Fruit fly (Drosophila melanogaster) whole organism, embryonic: ENCODE measurements around the gene Fife.

ENCODE experiments used
- Abd-B ChIP-seq: fragments of 200-800 bp; sonication (Bioruptor generic); optimal IDR thresholded peaks from 2 replicates; lab custom pipeline; 2018; ENCODE audit warnings: missing biosample characterization, mild to moderate bottlenecking, missing genetic modification characterization, moderate library complexity
- Atf3 ChIP-seq: fragments of 200-800 bp; sonication (Bioruptor generic); optimal IDR thresholded peaks from 3 replicates; lab custom pipeline; 2016; ENCODE audit warnings: missing biosample characterization, missing genetic modification characterization
- CG10565 ChIP-seq: fragments of 200-800 bp; sonication (Bioruptor generic); optimal IDR thresholded peaks from 3 replicates; lab custom pipeline; 2016; ENCODE audit warnings: missing biosample characterization, mild to moderate bottlenecking, missing genetic modification characterization
- CG11093 ChIP-seq: fragments of 200-800 bp; sonication (Bioruptor generic); IDR thresholded peaks from 3 replicates; pipeline ENCODE4 v1.3.6; 2022; ENCODE audit warnings: missing biosample characterization, missing genetic modification characterization
- CG11695 ChIP-seq: fragments of 200-800 bp; sonication (Bioruptor generic); IDR thresholded peaks from 3 replicates; pipeline ENCODE4 v1.3.6; 2022; ENCODE audit warnings: missing biosample characterization, missing genetic modification characterization
- CG12071 ChIP-seq: fragments of 200-800 bp; sonication (Bioruptor generic); optimal IDR thresholded peaks from 3 replicates; lab custom pipeline; 2018; ENCODE audit warnings: missing biosample characterization, mild to moderate bottlenecking, missing genetic modification characterization
- CG13775 ChIP-seq: fragments of 200-800 bp; sonication (Bioruptor generic); optimal IDR thresholded peaks from 3 replicates; lab custom pipeline; 2017; ENCODE audit warnings: missing biosample characterization, mild to moderate bottlenecking, missing genetic modification characterization
- CG14050 ChIP-seq: fragments of 200-800 bp; sonication (Bioruptor generic); IDR thresholded peaks from 3 replicates; pipeline ENCODE4 v1.3.6; 2022; ENCODE audit warnings: missing biosample characterization, missing genetic modification characterization
- CG15601 ChIP-seq: fragments of 200-800 bp; sonication (Bioruptor generic); optimal IDR thresholded peaks from 3 replicates; lab custom pipeline; 2019; ENCODE audit warnings: missing biosample characterization, mild to moderate bottlenecking, missing genetic modification characterization, moderate library complexity
- CG17328 ChIP-seq: fragments of 200-800 bp; sonication (Bioruptor generic); IDR thresholded peaks from 2 replicates; pipeline ENCODE4 v1.3.6; 2022; ENCODE audit warnings: missing biosample characterization, missing genetic modification characterization
- CG17912 ChIP-seq: fragments of 200-800 bp; sonication (Bioruptor generic); optimal IDR thresholded peaks from 2 replicates; lab custom pipeline; 2018; ENCODE audit warnings: missing biosample characterization, mild to moderate bottlenecking, missing genetic modification characterization
- CG31388 ChIP-seq: fragments of 200-800 bp; sonication (Bioruptor generic); optimal IDR thresholded peaks from 2 replicates; lab custom pipeline; 2016; ENCODE audit warnings: missing biosample characterization, missing genetic modification characterization
- CG34224 ChIP-seq: fragments of 200-800 bp; sonication (Bioruptor generic); IDR thresholded peaks from 3 replicates; pipeline ENCODE4 v1.3.6; 2022; ENCODE audit warnings: missing biosample characterization, missing genetic modification characterization; ENCODE audit not compliant: partially characterized antibody
- CG3847 ChIP-seq: fragments of 200-800 bp; sonication (Bioruptor generic); IDR thresholded peaks from 2 replicates; pipeline ENCODE4 v1.3.6; 2022; ENCODE audit warnings: missing biosample characterization, missing genetic modification characterization
- CG43689 ChIP-seq: fragments of 200-800 bp; sonication (Bioruptor generic); IDR thresholded peaks from 2 replicates; pipeline ENCODE4 v1.3.6; 2022; ENCODE audit warnings: missing biosample characterization, missing genetic modification characterization
- CG6689 ChIP-seq: fragments of 200-800 bp; sonication (Bioruptor generic); IDR thresholded peaks from 2 replicates; pipeline ENCODE4 v1.3.6; 2022; ENCODE audit warnings: missing biosample characterization, missing genetic modification characterization
- CG6813 ChIP-seq: fragments of 200-800 bp; sonication (Bioruptor generic); optimal IDR thresholded peaks from 2 replicates; lab custom pipeline; 2017; ENCODE audit warnings: missing biosample characterization, missing genetic modification characterization, mild to moderate bottlenecking, moderate library complexity, missing genetic modification reagents
- CG8281 ChIP-seq: fragments of 200-800 bp; sonication (Bioruptor generic); optimal IDR thresholded peaks from 2 replicates; lab custom pipeline; 2018; ENCODE audit warnings: missing biosample characterization, mild to moderate bottlenecking, missing genetic modification characterization, moderate library complexity
- CG9876 ChIP-seq: fragments of 200-800 bp; sonication (Bioruptor generic); optimal IDR thresholded peaks from 2 replicates; lab custom pipeline; 2016; ENCODE audit warnings: missing biosample characterization, missing genetic modification characterization
- Deaf1 ChIP-seq: fragments of 200-800 bp; optimal IDR thresholded peaks from 3 replicates; lab custom pipeline; 2019; ENCODE audit warnings: missing biosample characterization, mild to moderate bottlenecking, missing genetic modification characterization, moderate library complexity
- Doc3 ChIP-seq: fragments of 200-800 bp; sonication (Bioruptor generic); IDR thresholded peaks from 3 replicates; pipeline ENCODE4 v1.3.6; 2022; ENCODE audit warnings: missing biosample characterization, missing genetic modification characterization; ENCODE audit not compliant: partially characterized antibody
- Fer3 ChIP-seq: fragments of 200-800 bp; sonication (Bioruptor generic); optimal IDR thresholded peaks from 2 replicates; lab custom pipeline; 2018; ENCODE audit warnings: missing biosample characterization, mild to moderate bottlenecking, missing genetic modification characterization, moderate library complexity
- Hmr ChIP-seq: fragments of 200-800 bp; sonication (Bioruptor generic); optimal IDR thresholded peaks from 3 replicates; lab custom pipeline; 2017; ENCODE audit warnings: mild to moderate bottlenecking, missing biosample characterization, missing genetic modification reagents, missing genetic modification characterization
- Rfx ChIP-seq: fragments of 200-800 bp; sonication (Bioruptor generic); IDR thresholded peaks from 2 replicates; pipeline ENCODE4 v1.3.6; 2022; ENCODE audit warnings: missing biosample characterization, missing genetic modification characterization
- Sox100B ChIP-seq: fragments of 200-800 bp; sonication (Bioruptor generic); optimal IDR thresholded peaks from 3 replicates; lab custom pipeline; 2018; ENCODE audit warnings: missing biosample characterization, mild to moderate bottlenecking, missing genetic modification characterization
- al ChIP-seq: fragments of 200-800 bp; sonication (Bioruptor generic); IDR thresholded peaks from 2 replicates; pipeline ENCODE4 v1.3.6; 2022; ENCODE audit warnings: missing biosample characterization, missing genetic modification characterization
- cad ChIP-seq: fragments of >200 bp; optimal IDR thresholded peaks from 2 replicates; lab custom pipeline; 2017; ENCODE audit warnings: missing biosample characterization, missing genetic modification characterization
- caup ChIP-seq: fragments of 200-800 bp; sonication (Bioruptor generic); optimal IDR thresholded peaks from 3 replicates; lab custom pipeline; 2017; ENCODE audit warnings: missing biosample characterization, mild to moderate bottlenecking, missing genetic modification characterization, moderate library complexity; ENCODE audit not compliant: severe bottlenecking
- chm ChIP-seq: fragments of 200-800 bp; sonication (Bioruptor generic); IDR thresholded peaks from 2 replicates; pipeline ENCODE4 v1.3.6; 2022; ENCODE audit warnings: missing biosample characterization, missing genetic modification characterization
- da ChIP-seq: fragments of 200-800 bp; sonication (Bioruptor generic); optimal IDR thresholded peaks from 2 replicates; lab custom pipeline; 2016; ENCODE audit warnings: missing biosample characterization, missing genetic modification characterization
- dati ChIP-seq: fragments of 200-800 bp; sonication (Bioruptor generic); IDR thresholded peaks from 2 replicates; pipeline ENCODE4 v1.3.6; 2022; ENCODE audit warnings: missing biosample characterization, missing genetic modification characterization
- dmrt99B ChIP-seq: fragments of 200-800 bp; sonication (Bioruptor generic); optimal IDR thresholded peaks from 2 replicates; lab custom pipeline; 2018; ENCODE audit warnings: missing biosample characterization, mild to moderate bottlenecking, missing genetic modification characterization, moderate library complexity
- esg ChIP-seq: fragments of 200-800 bp; sonication (Bioruptor generic); conservative IDR thresholded peaks from 2 replicates; pipeline ENCODE4 v1.3.6; 2022; ENCODE audit warnings: missing biosample characterization, missing genetic modification characterization
- eve ChIP-seq, 2 experiments: fragments of >200 bp; optimal IDR thresholded peaks; 2 replicates each; lab custom pipeline; 2017; ENCODE audit warnings: missing biosample characterization in 2 of 2, missing genetic modification characterization in 2 of 2
- fd102C ChIP-seq: fragments of 200-800 bp; sonication (Bioruptor generic); optimal IDR thresholded peaks from 2 replicates; lab custom pipeline; 2018; ENCODE audit warnings: missing biosample characterization, mild to moderate bottlenecking, missing genetic modification characterization, moderate library complexity
- fu2 ChIP-seq: fragments of 200-800 bp; sonication (Bioruptor generic); optimal IDR thresholded peaks from 2 replicates; lab custom pipeline; 2016; ENCODE audit warnings: missing biosample characterization, missing genetic modification characterization
- inv ChIP-seq: fragments of 200-800 bp; sonication (Bioruptor generic); IDR thresholded peaks from 2 replicates; pipeline ENCODE4 v1.3.6; 2022; ENCODE audit warnings: missing biosample characterization, missing genetic modification characterization; ENCODE audit not compliant: partially characterized antibody
- mam ChIP-seq: fragments of 200-800 bp; sonication (Bioruptor generic); optimal IDR thresholded peaks from 3 replicates; lab custom pipeline; 2016; ENCODE audit warnings: missing biosample characterization, missing genetic modification characterization
- nerfin-2 ChIP-seq: fragments of 200-800 bp; sonication (Bioruptor generic); IDR thresholded peaks from 2 replicates; pipeline ENCODE4 v1.3.6; 2022; ENCODE audit warnings: missing biosample characterization, missing genetic modification characterization; ENCODE audit not compliant: partially characterized antibody
- otp ChIP-seq: fragments of 200-800 bp; sonication (Bioruptor generic); IDR thresholded peaks from 3 replicates; pipeline ENCODE4, ENCODE4 v1.3.6; 2022; ENCODE audit warnings: missing biosample characterization, missing genetic modification characterization
- pros ChIP-seq: fragments of 200-800 bp; sonication (Bioruptor generic); optimal IDR thresholded peaks from 3 replicates; lab custom pipeline; 2019; ENCODE audit warnings: missing biosample characterization, mild to moderate bottlenecking, missing genetic modification characterization, moderate library complexity
- sens ChIP-seq: fragments of 200-800 bp; sonication (Bioruptor generic); peaks from one replicate; lab custom pipeline; 2016; ENCODE audit warnings: missing biosample characterization, missing genetic modification characterization
- shn ChIP-seq: fragments of 200-800 bp; sonication (Bioruptor generic); optimal IDR thresholded peaks from 3 replicates; lab custom pipeline; 2016; ENCODE audit warnings: missing biosample characterization, missing genetic modification characterization
- slbo ChIP-seq: fragments of 200-800 bp; sonication (Bioruptor generic); IDR thresholded peaks from 2 replicates; pipeline ENCODE4 v1.3.6; 2022; ENCODE audit warnings: missing biosample characterization, missing genetic modification characterization
- tin ChIP-seq: fragments of 200-800 bp; sonication (Bioruptor generic); optimal IDR thresholded peaks from 3 replicates; lab custom pipeline; 2016; ENCODE audit warnings: missing biosample characterization, missing genetic modification characterization
- usp ChIP-seq: fragments of >200 bp; optimal IDR thresholded peaks from 2 replicates; lab custom pipeline; 2017; ENCODE audit warnings: missing biosample characterization, missing genetic modification characterization
- wek ChIP-seq: fragments of 200-800 bp; sonication (Bioruptor generic); optimal IDR thresholded peaks from 3 replicates; lab custom pipeline; 2018; ENCODE audit warnings: missing biosample characterization, mild to moderate bottlenecking, missing genetic modification characterization, moderate library complexity
- z ChIP-seq: fragments of 200-800 bp; sonication (Bioruptor generic); IDR thresholded peaks from 3 replicates; pipeline ENCODE4 v1.3.6; 2022; ENCODE audit warnings: missing biosample characterization, missing genetic modification characterization
- zfh1 ChIP-seq: fragments of 200-800 bp; sonication (Bioruptor generic); IDR thresholded peaks from 3 replicates; pipeline ENCODE4 v1.3.6; 2022; ENCODE audit warnings: missing biosample characterization, missing genetic modification characterization
- zfh2 ChIP-seq: fragments of 200-800 bp; sonication (Bioruptor generic); optimal IDR thresholded peaks from 2 replicates; lab custom pipeline; 2016; ENCODE audit warnings: missing biosample characterization, missing genetic modification characterization

Gene Fife

dm6 chr3L:2647523-2648378 lies 63.7 kb downstream of the Fife start, which contains the start of gene CG1246 (continued):
- peak; percentile 25 for TF ChIP-seq CG15601 (tag; lab: Kevin White, UChicago)
- no peak for TF ChIP-seq CG17328 (GFP tag; lab: Robert Waterston, UW)
- TF ChIP-seq cad (GFP tag; lab: Kevin White, UChicago) = no peak
- TF ChIP-seq caup (GFP tag; lab: Kevin White, UChicago) = peak; percentile 29
- TF ChIP-seq dmrt99B = no peak
- no peak for TF ChIP-seq CG8281
- TF ChIP-seq fu2 (GFP tag; lab: Kevin White, UChicago) = no peak
- TF ChIP-seq Doc3 (GFP tag; lab: Robert Waterston, UW) = no peak
- no peak for TF ChIP-seq wek (GFP tag; lab: Kevin White, UChicago)
- no peak for TF ChIP-seq slbo (GFP tag; lab: Robert Waterston, UW)
- no peak for TF ChIP-seq al
- TF ChIP-seq zfh1 (GFP tag; lab: Robert Waterston, UW) = no peak
- no peak for TF ChIP-seq Hmr
- no peak for TF ChIP-seq CG3847
- no peak for TF ChIP-seq dati (GFP tag; lab: Robert Waterston, UW)
- no peak for TF ChIP-seq Atf3
- no peak for TF ChIP-seq Deaf1 (tag; lab: Kevin White, UChicago)
- TF ChIP-seq z (GFP tag; lab: Robert Waterston, UW) = 0 out of 3 replicates have a peak, but pooled peaks have one; percentile 17
- no peak for TF ChIP-seq esg (GFP tag; lab: Robert Waterston, UW)
- no peak for TF ChIP-seq mam (GFP tag; lab: Kevin White, UChicago)
- TF ChIP-seq shn (GFP tag; lab: Kevin White, UChicago) = no peak
- no peak for TF ChIP-seq CG31388 (GFP tag; lab: Kevin White, UChicago)
- no peak for TF ChIP-seq fd102C (GFP tag; lab: Kevin White, UChicago)
- no peak for TF ChIP-seq CG13775 (GFP tag; lab: Kevin White, UChicago)
- no peak for TF ChIP-seq Fer3 (tag; lab: Kevin White, UChicago)
- no peak for TF ChIP-seq otp
- TF ChIP-seq CG10565 = no peak
- TF ChIP-seq nerfin-2 (GFP tag; lab: Robert Waterston, UW) = no peak
- no peak for TF ChIP-seq usp (GFP tag; lab: Kevin White, UChicago)
- no peak for TF ChIP-seq CG14050 (GFP tag; lab: Robert Waterston, UW)
- 0 out of 2 replicates have a peak, but pooled peaks have one; percentile 5 for TF ChIP-seq CG6689 (GFP tag; lab: Robert Waterston, UW)
- TF ChIP-seq CG43689 (GFP tag; lab: Robert Waterston, UW) = no peak
- no peak for TF ChIP-seq CG34224 (GFP tag; lab: Robert Waterston, UW)
- TF ChIP-seq CG11695 (GFP tag; lab: Robert Waterston, UW) = no peak
- TF ChIP-seq chm (GFP tag; lab: Robert Waterston, UW) = no peak
- TF ChIP-seq Abd-B (GFP tag; lab: Kevin White, UChicago) = no peak
- TF ChIP-seq CG6813 (GFP tag; lab: Kevin White, UChicago) = peak; percentile 41
- TF ChIP-seq Sox100B (GFP tag; lab: Kevin White, UChicago) = no peak
- TF ChIP-seq CG9876 (GFP tag; lab: Kevin White, UChicago) = no peak
- TF ChIP-seq sens (GFP tag; lab: Kevin White, UChicago) = no peak
- TF ChIP-seq tin (GFP tag; lab: Kevin White, UChicago) = no peak
- no peak for TF ChIP-seq CG17912 (GFP tag; lab: Kevin White, UChicago)
- peak; percentile 6 for TF ChIP-seq CG12071
- no peak for TF ChIP-seq pros (GFP tag; lab: Kevin White, UChicago)
- TF ChIP-seq CG11093 (GFP tag; lab: Robert Waterston, UW) = no peak
- TF ChIP-seq inv (GFP tag; lab: Robert Waterston, UW) = no peak
- no peak for TF ChIP-seq zfh2
- no peak for TF ChIP-seq Rfx
- no peak for TF ChIP-seq da (GFP tag; lab: Kevin White, UChicago)
- TF ChIP-seq eve (GFP tag; optimal IDR thresholded peaks at IDR 0.05; lab: Kevin White, UChicago) = no peak
